Fruit fly (Drosophila melanogaster) ovary, adult (tissue): ENCODE data around the gene Pex1.

ENCODE experiments used
- CG17801 ChIP-seq: fragments of 200-800 bp; optimal IDR thresholded peaks from 2 replicates; lab custom pipeline; 2019; ENCODE audit warnings: missing biosample characterization, mild to moderate bottlenecking, missing genetic modification characterization, moderate library complexity; ENCODE audit not compliant: partially characterized antibody

Pex1 gene

dm6 chr3L:14055815-14056516 lies 15.7 kb upstream of the Pex1 start:
- no peak for TF ChIP-seq CG17801 (GFP tag; lab: Kevin White, UChicago)

dm6 chr3L:14056816-14057215 lies 14.9 kb upstream of the Pex1 start:
- TF ChIP-seq CG17801 (GFP tag; lab: Kevin White, UChicago) = no peak

dm6 chr3L:14059266-14059974 lies 12.3 kb upstream of the Pex1 start:
- TF ChIP-seq CG17801 (GFP tag; lab: Kevin White, UChicago) = no peak

dm6 chr3L:14062702-14063101 lies 9.0 kb upstream of the Pex1 start:
- no peak for TF ChIP-seq CG17801 (GFP tag; lab: Kevin White, UChicago)

- no peak for TF ChIP-seq CG17801 (GFP tag; lab: Kevin White, UChicago)
Observed at dm6 chr3L:14063241-14064064, 8.2 kb upstream of the Pex1 start.

dm6 chr3L:14064065-14064414 lies 7.7 kb upstream of the Pex1 start:
- TF ChIP-seq CG17801 (GFP tag; lab: Kevin White, UChicago) = no peak

- TF ChIP-seq CG17801 (GFP tag; lab: Kevin White, UChicago) = no peak
Observed at dm6 chr3L:14075472-14075871, 3.8 kb downstream of the Pex1 start, which contains the start of gene btl. Gene btl (plus strand): TSS chr3L:14075772.

dm6 chr3L:14076559-14076958 lies 4.9 kb downstream of the Pex1 start:
- no peak for TF ChIP-seq CG17801 (GFP tag; lab: Kevin White, UChicago)

- TF ChIP-seq CG17801 (GFP tag; lab: Kevin White, UChicago) = no peak
Observed at dm6 chr3L:14078227-14078626, 6.5 kb downstream of the Pex1 start.

dm6 chr3L:14079224-14079623 lies 7.5 kb downstream of the Pex1 start:
- TF ChIP-seq CG17801 (GFP tag; lab: Kevin White, UChicago) = no peak

dm6 chr3L:14083283-14083682 lies 11.6 kb downstream of the Pex1 start, which contains the start of gene CG8100:
Gene CG8100 (plus strand): TSS chr3L:14083615.
- no peak for TF ChIP-seq CG17801 (GFP tag; lab: Kevin White, UChicago)

- no peak for TF ChIP-seq CG17801 (GFP tag; lab: Kevin White, UChicago)
Observed at dm6 chr3L:14086225-14086624, 14.5 kb downstream of the Pex1 start.

- TF ChIP-seq CG17801 (GFP tag; lab: Kevin White, UChicago) = no peak
Observed at dm6 chr3L:14089010-14089409, 17.3 kb downstream of the Pex1 start.

- TF ChIP-seq CG17801 (GFP tag; lab: Kevin White, UChicago) = no peak
Observed at dm6 chr3L:14089516-14089915, 17.8 kb downstream of the Pex1 start.

- no peak for TF ChIP-seq CG17801 (GFP tag; lab: Kevin White, UChicago)
Observed at dm6 chr3L:14097941-14098545, 26.4 kb downstream of the Pex1 start, which contains the start of gene Fbp1. Gene Fbp1 (minus strand): TSS chr3L:14098053.
